Worm (Caenorhabditis elegans) whole organism, young adult: ENCODE measurements around the gene rhgf-2.

Experiments
- B0261.1 ChIP-seq: sonication (generic microtip); optimal IDR thresholded peaks from 2 replicates; lab custom pipeline; 2016; ENCODE audit warnings: mild to moderate bottlenecking, missing genetic modification characterization, moderate library complexity, missing compliant biosample characterization
- C17E4.6 ChIP-seq: fragments of 200-800 bp; sonication (Bioruptor generic); IDR thresholded peaks from 2 replicates; pipeline ENCODE4 v1.3.6; 2022; ENCODE audit warnings: missing genetic modification reagents, missing genetic modification characterization, missing compliant biosample characterization
- D2030.7 ChIP-seq: fragments of 200-800 bp; sonication (Bioruptor generic); IDR thresholded peaks from 2 replicates; pipeline ENCODE4 v1.3.6; 2022; ENCODE audit warnings: missing genetic modification reagents, missing genetic modification characterization, missing compliant biosample characterization
- F10E7.11 ChIP-seq: sonication (generic microtip); optimal IDR thresholded peaks from 2 replicates; lab custom pipeline; 2017; ENCODE audit warnings: mild to moderate bottlenecking, missing genetic modification characterization, moderate library complexity, missing compliant biosample characterization
- F23B12.7 ChIP-seq: sonication (generic microtip); optimal IDR thresholded peaks from 2 replicates; lab custom pipeline; 2017; ENCODE audit warnings: missing genetic modification characterization, mild to moderate bottlenecking, missing compliant biosample characterization, antibody characterized with exemption, moderate library complexity; ENCODE audit not compliant: insufficient read depth
- F33H1.4 ChIP-seq: fragments of 200-800 bp; sonication (Bioruptor generic); IDR thresholded peaks from 2 replicates; pipeline ENCODE4 v1.3.6; 2022; ENCODE audit warnings: missing genetic modification reagents, missing genetic modification characterization, missing compliant biosample characterization
- F55B11.4 ChIP-seq: sonication (generic microtip); optimal IDR thresholded peaks from 2 replicates; lab custom pipeline; 2016; ENCODE audit warnings: missing compliant biosample characterization, missing genetic modification characterization, borderline replicate concordance; ENCODE audit not compliant: insufficient read depth
- K11D2.4 ChIP-seq: fragments of 200-800 bp; sonication (Bioruptor generic); IDR thresholded peaks from 2 replicates; pipeline ENCODE4 v1.3.6; 2022; ENCODE audit warnings: missing genetic modification reagents, missing genetic modification characterization, missing compliant biosample characterization
- T07F8.4 ChIP-seq: sonication (generic microtip); optimal IDR thresholded peaks from 2 replicates; lab custom pipeline; 2016; ENCODE audit warnings: mild to moderate bottlenecking, missing genetic modification characterization, moderate library complexity, missing compliant biosample characterization
- Y67H2A.10 ChIP-seq: fragments of 200-800 bp; sonication (Bioruptor generic); conservative IDR thresholded peaks from 2 replicates; pipeline ENCODE4 v1.3.6; 2022; ENCODE audit warnings: missing genetic modification reagents, missing genetic modification characterization, missing compliant biosample characterization
- Y79H2A.3 ChIP-seq: fragments of 200-800 bp; sonication (Bioruptor generic); conservative IDR thresholded peaks from 2 replicates; pipeline ENCODE4 v1.3.6; 2022; ENCODE audit warnings: missing genetic modification reagents, missing genetic modification characterization, missing compliant biosample characterization
- ZK185.1 ChIP-seq: sonication (generic microtip); optimal IDR thresholded peaks from 2 replicates; lab custom pipeline; 2016; ENCODE audit warnings: mild to moderate bottlenecking, missing genetic modification characterization, missing compliant biosample characterization; ENCODE audit not compliant: poor library complexity, severe bottlenecking
- aptf-2 ChIP-seq: fragments of 200-800 bp; sonication (Bioruptor generic); conservative IDR thresholded peaks from 2 replicates; pipeline ENCODE4 v1.3.6; 2022; ENCODE audit warnings: missing genetic modification reagents, missing genetic modification characterization, missing compliant biosample characterization
- atf-7 ChIP-seq: sonication (generic microtip); optimal IDR thresholded peaks from 2 replicates; lab custom pipeline; 2017; ENCODE audit warnings: mild to moderate bottlenecking, missing genetic modification characterization, missing compliant biosample characterization
- attf-3 ChIP-seq: fragments of 200-800 bp; sonication (Bioruptor generic); conservative IDR thresholded peaks from 2 replicates; pipeline ENCODE4 v1.3.6; 2022; ENCODE audit warnings: missing genetic modification reagents, missing genetic modification characterization, missing compliant biosample characterization
- bed-1 ChIP-seq: fragments of 200-800 bp; sonication (Bioruptor generic); IDR thresholded peaks from 2 replicates; pipeline ENCODE4 v1.3.6; 2022; ENCODE audit warnings: missing genetic modification reagents, missing genetic modification characterization, missing compliant biosample characterization
- cebp-2 ChIP-seq: fragments of 200-800 bp; sonication (Bioruptor generic); IDR thresholded peaks from 2 replicates; pipeline ENCODE4 v1.3.6; 2022; ENCODE audit warnings: missing genetic modification characterization, missing compliant biosample characterization
- ceh-91 ChIP-seq: fragments of 200-800 bp; sonication (Bioruptor generic); IDR thresholded peaks from 2 replicates; pipeline ENCODE4 v1.3.6; 2022; ENCODE audit warnings: missing genetic modification reagents, missing genetic modification characterization, missing compliant biosample characterization
- dox-1 ChIP-seq: fragments of 200-800 bp; sonication (Bioruptor generic); IDR thresholded peaks from 2 replicates; pipeline ENCODE4 v1.3.6; 2022; ENCODE audit warnings: missing genetic modification reagents, missing genetic modification characterization, missing compliant biosample characterization
- egl-18 ChIP-seq: fragments of 200-800 bp; sonication (Bioruptor generic); IDR thresholded peaks from 2 replicates; pipeline ENCODE4 v1.3.6; 2022; ENCODE audit warnings: missing genetic modification reagents, missing genetic modification characterization, missing compliant biosample characterization
- egrh-3 ChIP-seq: fragments of 200-800 bp; sonication (Bioruptor generic); IDR thresholded peaks from 2 replicates; pipeline ENCODE4 v1.3.6; 2022; ENCODE audit warnings: missing genetic modification reagents, missing genetic modification characterization, missing compliant biosample characterization
- hrde-1 ChIP-seq: sonication (generic microtip); optimal IDR thresholded peaks from 2 replicates; lab custom pipeline; 2016; ENCODE audit warnings: missing genetic modification characterization, mild to moderate bottlenecking, missing compliant biosample characterization, moderate library complexity, missing genotype, missing genetic modification reagents, borderline replicate concordance
- hsf-1 ChIP-seq: fragments of 200-800 bp; sonication (Bioruptor generic); IDR thresholded peaks from 2 replicates; pipeline ENCODE4 v1.3.6; 2022; ENCODE audit warnings: missing genetic modification reagents, missing genetic modification characterization, missing compliant biosample characterization
- lin-26 ChIP-seq: fragments of 200-800 bp; sonication (Bioruptor generic); IDR thresholded peaks from 2 replicates; pipeline ENCODE4 v1.3.6; 2022; ENCODE audit warnings: missing genetic modification reagents, missing genetic modification characterization, missing compliant biosample characterization
- lin-35 ChIP-seq, 3 experiments: fragments of 150-350 bp in 2 of 3; sonication (generic microtip) in 1 of 3; optimal IDR thresholded peaks; 2 replicates each; lab custom pipeline; 2014 to 2018; ENCODE audit warnings: missing biosample characterization in 3 of 3, missing genetic modification characterization in 3 of 3, missing genetic modification reagents in 3 of 3
- lin-40 ChIP-seq: sonication (generic microtip); optimal IDR thresholded peaks from 2 replicates; lab custom pipeline; 2016; ENCODE audit warnings: missing genetic modification characterization, mild to moderate bottlenecking, missing compliant biosample characterization, missing genotype, missing genetic modification reagents
- lin-54 ChIP-seq: fragments of 200-800 bp; sonication (Bioruptor generic); optimal IDR thresholded peaks from 2 replicates; lab custom pipeline; 2018; ENCODE audit warnings: mild to moderate bottlenecking, missing genetic modification characterization, missing compliant biosample characterization
- lir-1 ChIP-seq: fragments of 200-800 bp; sonication (Bioruptor generic); conservative IDR thresholded peaks from 2 replicates; pipeline ENCODE4 v1.3.6; 2022; ENCODE audit warnings: missing genetic modification reagents, missing genetic modification characterization, missing compliant biosample characterization
- madf-6 ChIP-seq: fragments of 200-800 bp; sonication (Bioruptor generic); IDR thresholded peaks from 2 replicates; pipeline ENCODE4 v1.3.6; 2022; ENCODE audit warnings: missing genetic modification reagents, missing genetic modification characterization, missing compliant biosample characterization
- mel-28 ChIP-seq: sonication (generic microtip); optimal IDR thresholded peaks from 2 replicates; lab custom pipeline; 2016; ENCODE audit warnings: borderline replicate concordance, mild to moderate bottlenecking, missing genetic modification characterization, missing compliant biosample characterization
- nfyb-1 ChIP-seq: fragments of 200-800 bp; sonication (Bioruptor generic); IDR thresholded peaks from 2 replicates; pipeline ENCODE4 v1.3.6; 2022; ENCODE audit warnings: missing genetic modification reagents, missing genetic modification characterization, missing compliant biosample characterization
- nhr-179 ChIP-seq: sonication (generic microtip); optimal IDR thresholded peaks from 2 replicates; lab custom pipeline; 2016; ENCODE audit warnings: mild to moderate bottlenecking, missing genetic modification characterization, missing compliant biosample characterization
- nhr-80 ChIP-seq: sonication (generic microtip); optimal IDR thresholded peaks from 2 replicates; lab custom pipeline; 2016; ENCODE audit warnings: missing genetic modification characterization, missing compliant biosample characterization
- nhr-90 ChIP-seq: sonication (generic microtip); optimal IDR thresholded peaks from 2 replicates; lab custom pipeline; 2016; ENCODE audit warnings: missing genotype, mild to moderate bottlenecking, missing genetic modification characterization, missing compliant biosample characterization
- pbrm-1 ChIP-seq: fragments of 200-800 bp; sonication (Bioruptor generic); IDR thresholded peaks from 2 replicates; pipeline ENCODE4 v1.3.6; 2022; ENCODE audit warnings: missing genetic modification reagents, missing genetic modification characterization, missing compliant biosample characterization
- rpc-1 ChIP-seq, 2 experiments: fragments of 150-350 bp in 1 of 2; sonication (generic microtip) in 1 of 2; optimal IDR thresholded peaks; 2 replicates each; lab custom pipeline; 2014 to 2018; ENCODE audit warnings: missing biosample characterization in 1 of 2, missing genetic modification characterization in 1 of 2, missing genetic modification reagents in 1 of 2, missing genotype in 1 of 2
- sdz-38 ChIP-seq: sonication (generic microtip); optimal IDR thresholded peaks from 2 replicates; lab custom pipeline; 2016; ENCODE audit warnings: missing genotype, missing genetic modification characterization, missing compliant biosample characterization
- snpc-1.3 ChIP-seq: sonication (generic microtip); optimal IDR thresholded peaks from 2 replicates; lab custom pipeline; 2017; ENCODE audit warnings: missing genetic modification characterization, mild to moderate bottlenecking, missing compliant biosample characterization, antibody characterized with exemption, moderate library complexity, missing genotype, missing genetic modification reagents; ENCODE audit not compliant: insufficient read depth
- snpc-3.4 ChIP-seq: sonication (generic microtip); optimal IDR thresholded peaks from 2 replicates; lab custom pipeline; 2017; ENCODE audit warnings: missing genetic modification characterization, mild to moderate bottlenecking, missing compliant biosample characterization, antibody characterized with exemption, moderate library complexity, missing genotype, missing genetic modification reagents
- somi-1 ChIP-seq: fragments of 200-800 bp; sonication (Bioruptor generic); optimal IDR thresholded peaks from 2 replicates; lab custom pipeline; 2018; ENCODE audit warnings: mild to moderate bottlenecking, missing genetic modification characterization, missing compliant biosample characterization
- tbp1 ChIP-seq: fragments of 200-800 bp; sonication (Bioruptor generic); optimal IDR thresholded peaks from 2 replicates; lab custom pipeline; 2018; ENCODE audit warnings: mild to moderate bottlenecking, missing genetic modification characterization, missing compliant biosample characterization
- zfh-2 ChIP-seq: fragments of 200-800 bp; sonication (Bioruptor generic); conservative IDR thresholded peaks from 2 replicates; pipeline ENCODE4 v1.3.6; 2022; ENCODE audit warnings: missing genetic modification reagents, missing genetic modification characterization, missing compliant biosample characterization
- zim-3 ChIP-seq: sonication (generic microtip); optimal IDR thresholded peaks from 2 replicates; lab custom pipeline; 2017; ENCODE audit warnings: mild to moderate bottlenecking, missing genetic modification characterization, moderate library complexity, missing compliant biosample characterization
- ztf-26 ChIP-seq: sonication (generic microtip); optimal IDR thresholded peaks from 2 replicates; lab custom pipeline; 2017; ENCODE audit warnings: missing genetic modification characterization, missing compliant biosample characterization
- ztf-28 ChIP-seq: fragments of 200-800 bp; sonication (Bioruptor generic); IDR thresholded peaks from 2 replicates; pipeline ENCODE4 v1.3.6; 2022; ENCODE audit warnings: missing genetic modification reagents, missing genetic modification characterization, missing compliant biosample characterization
- ztf-6 ChIP-seq: fragments of 200-800 bp; sonication (Bioruptor generic); IDR thresholded peaks from 2 replicates; pipeline ENCODE4 v1.3.6; 2022; ENCODE audit warnings: missing genetic modification reagents, missing genetic modification characterization, missing compliant biosample characterization

rhgf-2 gene

DNA sequence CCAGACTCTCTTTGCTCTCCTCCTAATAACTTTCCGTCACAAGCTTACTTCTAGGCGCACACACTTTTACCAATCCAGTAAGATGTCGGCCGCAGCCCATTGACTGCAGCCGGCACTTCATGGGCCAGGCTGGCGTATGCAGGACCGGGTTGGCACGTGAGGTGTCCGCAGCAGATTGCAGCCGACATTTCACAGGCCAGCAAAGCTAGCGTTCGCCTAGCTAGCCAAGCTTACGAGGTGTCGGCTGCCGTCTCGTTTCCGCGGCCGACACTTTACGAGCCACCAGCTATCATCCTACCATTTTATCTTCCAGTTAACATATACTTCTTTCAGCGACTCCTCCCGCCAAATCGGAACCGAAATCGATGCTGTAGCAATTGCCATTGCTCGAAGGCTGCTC lies 15.0 kb upstream of the rhgf-2 start:
- no peak for TF ChIP-seq B0261.1
- TF ChIP-seq lin-26 (GFP tag; lab: Robert Waterston, UW): no peak
- TF ChIP-seq egrh-3 (GFP tag; lab: Robert Waterston, UW): peak; percentile 47; the same call in 1 of the 2 replicates
- TF ChIP-seq snpc-1.3 (tag; lab: Kevin White, UChicago): no peak
- TF ChIP-seq sdz-38 (tag; lab: Kevin White, UChicago): no peak
- TF ChIP-seq T07F8.4 (tag; lab: Kevin White, UChicago): no peak
- no peak for TF ChIP-seq Y67H2A.10 (GFP tag; lab: Robert Waterston, UW)
- TF ChIP-seq F33H1.4 (GFP tag; lab: Robert Waterston, UW): no peak
- peak; percentile 80 for TF ChIP-seq zfh-2 (GFP tag; lab: Robert Waterston, UW)
- TF ChIP-seq ztf-28 (GFP tag; lab: Robert Waterston, UW): no peak
- no peak for TF ChIP-seq D2030.7 (GFP tag; lab: Robert Waterston, UW)
- TF ChIP-seq ceh-91 (GFP tag; lab: Robert Waterston, UW): no peak
- no peak for TF ChIP-seq lin-40 (tag; lab: Kevin White, UChicago)

- TF ChIP-seq hrde-1 (tag; lab: Kevin White, UChicago) (no peak), nhr-80 (peak; percentile 99), attf-3 (GFP tag; lab: Robert Waterston, UW) (no peak), nhr-90 (peak; percentile 59), dox-1 (GFP tag; lab: Robert Waterston, UW) (peak; percentile 65), nfyb-1 (GFP tag; lab: Robert Waterston, UW) (peak; percentile 75), nhr-179 (tag; lab: Kevin White, UChicago) (no peak), cebp-2 (GFP tag; lab: Robert Waterston, UW) (no peak), snpc-3.4 (tag; lab: Kevin White, UChicago) (no peak), bed-1 (GFP tag; lab: Robert Waterston, UW) (no peak), lir-1 (GFP tag; lab: Robert Waterston, UW) (peak; percentile 18; the same call in 1 of the 2 replicates), mel-28 (tag; lab: Kevin White, UChicago) (no peak), F55B11.4 (tag; lab: Kevin White, UChicago) (no peak), F23B12.7 (tag; lab: Kevin White, UChicago) (peak; percentile 66), egl-18 (GFP tag; lab: Robert Waterston, UW) (no peak), pbrm-1 (GFP tag; lab: Robert Waterston, UW) (no peak), Y79H2A.3 (GFP tag; lab: Robert Waterston, UW) (no peak), lin-35 (GFP tag; optimal IDR thresholded peaks at IDR 0.05; lab: Kevin White, UChicago) (no peak), atf-7 (peak; percentile 74), F10E7.11 (tag; lab: Kevin White, UChicago) (no peak), madf-6 (GFP tag; lab: Robert Waterston, UW) (no peak), C17E4.6 (GFP tag; lab: Robert Waterston, UW) (no peak), zim-3 (no peak), ZK185.1 (no peak), hsf-1 (GFP tag; lab: Robert Waterston, UW) (no peak), K11D2.4 (GFP tag; lab: Robert Waterston, UW) (peak; percentile 78), snpc-1.3 (tag; lab: Kevin White, UChicago) (no peak), aptf-2 (no peak), egrh-3 (GFP tag; lab: Robert Waterston, UW) (no peak), rpc-1 (optimal IDR thresholded peaks at IDR 0.05; lab: Kevin White, UChicago) (no peak), rpc-1 (tag; optimal IDR thresholded peaks at IDR 0.05; lab: Kevin White, UChicago) (no peak), tbp1 (peak; percentile 61), ztf-26 (tag; lab: Kevin White, UChicago) (peak; percentile 88), lin-54 (peak; percentile 8), somi-1 (GFP tag; lab: Kevin White, UChicago) (peak; percentile 93), ztf-6 (no peak), Y67H2A.10 (GFP tag; lab: Robert Waterston, UW) (no peak)
These were observed 11.4 kb upstream of the rhgf-2 start for ce11 chrII:4089183-4089582.
